Worm (Caenorhabditis elegans): ENCODE results near the gene Y54F10BM.22.

The Y54F10BM.22 gene

ce11 chrIII:2283341-2283847, 2.7 kb downstream of the Y54F10BM.22 start:
- TF ChIP-seq nhr-20 (tag; optimal IDR thresholded peaks at IDR 0.05) (no peak), unc-62 (GFP tag; optimal IDR thresholded peaks at IDR 0.05) (no peak), tlp-1 (tag; optimal IDR thresholded peaks at IDR 0.05) (no peak), unc-98 (GFP tag; IDR thresholded peaks at IDR 0.05) (no peak), fkh-4 (tag; optimal IDR thresholded peaks at IDR 0.05; ENCODE audit: borderline replicate concordance) (no peak), ama-1 (optimal IDR thresholded peaks at IDR 0.05) (no peak), mdl-1 (tag; optimal IDR thresholded peaks at IDR 0.05) (no peak), C04F5.9 (tag; optimal IDR thresholded peaks at IDR 0.05) (no peak), ces-1 (GFP tag; optimal IDR thresholded peaks at IDR 0.05) (no peak), zip-4 (GFP tag; optimal IDR thresholded peaks at IDR 0.05) (no peak), fkh-10 (GFP tag; optimal IDR thresholded peaks at IDR 0.05) (no peak), F16B12.6 (tag; optimal IDR thresholded peaks at IDR 0.05) (no peak), unc-86 (tag; optimal IDR thresholded peaks at IDR 0.05) (no peak), ceh-88 (GFP tag; IDR thresholded peaks at IDR 0.05) (no peak), nhr-84 (tag; optimal IDR thresholded peaks at IDR 0.05) (no peak), lin-13 (GFP tag; optimal IDR thresholded peaks at IDR 0.05) (no peak), C16A3.4 (tag; optimal IDR thresholded peaks at IDR 0.05) (no peak), nhr-11 (tag; optimal IDR thresholded peaks at IDR 0.05) (no peak)

- no peak for TF ChIP-seq lin-13 (GFP tag; optimal IDR thresholded peaks at IDR 0.05)
- no peak for TF ChIP-seq nhr-20 (tag; optimal IDR thresholded peaks at IDR 0.05)
- TF ChIP-seq zip-4 (GFP tag; optimal IDR thresholded peaks at IDR 0.05): no peak
- no peak for TF ChIP-seq nhr-71 (tag; optimal IDR thresholded peaks at IDR 0.05)
- no peak for TF ChIP-seq isw-1 (GFP tag; IDR thresholded peaks at IDR 0.05)
Observed at ce11 chrIII:2288261-2288660, 7.6 kb downstream of the Y54F10BM.22 start.

- TF ChIP-seq lin-35 (GFP tag; optimal IDR thresholded peaks at IDR 0.05) (peak in 1 of 2 experiments; percentile 45), ceh-8 (GFP tag; optimal IDR thresholded peaks at IDR 0.05) (no peak), elt-2 (tag; optimal IDR thresholded peaks at IDR 0.05) (peak; percentile 32), lin-14 (GFP tag; optimal IDR thresholded peaks at IDR 0.05) (no peak), lin-15B (tag; optimal IDR thresholded peaks at IDR 0.05) (no peak), nhr-20 (tag; optimal IDR thresholded peaks at IDR 0.05) (no peak)
Observed at ce11 chrIII:2291139-2291538, 10.4 kb downstream of the Y54F10BM.22 start, which contains the start of gene fbxa-219. TSS of gene fbxa-219 (plus strand) at chrIII:2291415.

- peak in 1 of 2 experiments; percentile 8 for TF ChIP-seq lin-35 (GFP tag; optimal IDR thresholded peaks at IDR 0.05)
- no peak for TF ChIP-seq efl-1 (optimal IDR thresholded peaks at IDR 0.05)
- TF ChIP-seq efl-1 (GFP tag; optimal IDR thresholded peaks at IDR 0.05 in 1 of 2): peak in 1 of 2 experiments; percentile 80
- no peak for TF ChIP-seq lir-3 (tag; optimal IDR thresholded peaks at IDR 0.05; ENCODE audit: poor library complexity)
Observed at ce11 chrIII:2294736-2295135, 14.0 kb downstream of the Y54F10BM.22 start.

- TF ChIP-seq unc-130 (tag; optimal IDR thresholded peaks at IDR 0.05) (no peak), elt-3 (tag; optimal IDR thresholded peaks at IDR 0.05) (no peak), lsy-2 (tag; optimal IDR thresholded peaks at IDR 0.05) (no peak), dpl-1 (GFP tag; optimal IDR thresholded peaks at IDR 0.05) (no peak), efl-1 (optimal IDR thresholded peaks at IDR 0.05) (no peak), efl-1 (GFP tag; optimal IDR thresholded peaks at IDR 0.05 in 1 of 2) (peak in 1 of 2 experiments; percentile 26)
Observed at ce11 chrIII:2304149-2304548, 23.4 kb downstream of the Y54F10BM.22 start.

ce11 chrIII:2304867-2305266, 24.2 kb downstream of the Y54F10BM.22 start, which contains the start of gene Y54F10BM.9:
TSS of gene Y54F10BM.9 (minus strand) at chrIII:2304927.
- TF ChIP-seq lin-35 (GFP tag; optimal IDR thresholded peaks at IDR 0.05) (peak; percentile 20 to 55), unc-130 (tag; optimal IDR thresholded peaks at IDR 0.05) (no peak), mdl-1 (tag; optimal IDR thresholded peaks at IDR 0.05) (no peak), efl-1 (optimal IDR thresholded peaks at IDR 0.05) (peak; percentile 76 to 82), efl-1 (GFP tag; optimal IDR thresholded peaks at IDR 0.05 in 1 of 2) (peak; percentile 43 to 95), blmp-1 (tag; optimal IDR thresholded peaks at IDR 0.05) (peak; percentile 8), ama-1 (optimal IDR thresholded peaks at IDR 0.05) (no peak), nhr-85 (tag) (no peak), egl-13 (tag; optimal IDR thresholded peaks at IDR 0.05) (no peak), ceh-82 (tag; optimal IDR thresholded peaks at IDR 0.05) (peak in 2 of 3 experiments; percentile 29 to 46), efl-3 (GFP tag; optimal IDR thresholded peaks at IDR 0.05) (no peak), ceh-90 (tag; optimal IDR thresholded peaks at IDR 0.05) (no peak), nhr-20 (tag; optimal IDR thresholded peaks at IDR 0.05) (peak; percentile 12), dsc-1 (tag; optimal IDR thresholded peaks at IDR 0.05) (peak; percentile 23), fkh-8 (tag; optimal IDR thresholded peaks at IDR 0.05) (peak; percentile 1), swsn-7 (tag; optimal IDR thresholded peaks at IDR 0.05) (peak; percentile 24), F16B12.6 (tag; optimal IDR thresholded peaks at IDR 0.05) (no peak), tbx-2 (tag; optimal IDR thresholded peaks at IDR 0.05) (peak; percentile 13), ceh-88 (GFP tag; IDR thresholded peaks at IDR 0.05) (no peak), aly-2 (tag; optimal IDR thresholded peaks at IDR 0.05) (no peak)
